Fruit fly (Drosophila melanogaster): Measurements from ENCODE around the gene CG33346.

DNA sequence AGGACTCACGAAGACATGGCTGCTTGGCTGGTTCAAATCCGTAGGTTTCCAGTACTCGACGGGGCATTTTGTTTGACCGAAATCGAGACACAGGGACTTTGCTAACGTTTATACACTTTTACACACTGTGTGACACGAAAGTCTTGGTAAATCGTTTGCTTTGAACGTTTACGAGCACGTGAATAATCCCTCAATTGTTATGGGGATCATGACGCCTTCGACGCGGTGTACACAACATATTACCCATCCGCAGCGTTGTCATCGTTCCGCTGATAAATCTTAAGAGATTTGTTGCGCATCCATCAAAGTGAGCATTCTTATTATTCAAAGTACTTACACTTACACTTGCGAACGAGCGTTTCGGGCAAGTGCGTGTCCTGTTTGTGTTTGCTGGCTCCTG is 18.7 kb upstream of the CG33346 start, which contains the start of gene CG31050:
- TF ChIP-seq cnc (optimal IDR thresholded peaks at IDR 0.05) = no peak
- TF ChIP-seq bab1 (GFP tag; optimal IDR thresholded peaks at IDR 0.05) = no peak
- no peak for TF ChIP-seq CG7101 (tag; optimal IDR thresholded peaks at IDR 0.05)
- TF ChIP-seq toe (GFP tag; optimal IDR thresholded peaks at IDR 0.05) = no peak
- no peak for TF ChIP-seq kay (GFP tag; ENCODE audit: borderline replicate concordance)
- no peak for TF ChIP-seq CG12768 (GFP tag; optimal IDR thresholded peaks at IDR 0.05)
- no peak for TF ChIP-seq CG5204 (GFP tag; optimal IDR thresholded peaks at IDR 0.05)
- TF ChIP-seq CG1620 (GFP tag; optimal IDR thresholded peaks at IDR 0.05) = no peak
- no peak for TF ChIP-seq Crg-1 (GFP tag; optimal IDR thresholded peaks at IDR 0.05)
